Worm (Caenorhabditis elegans): ENCODE measurements around the gene nhr-67.
"Not testable (repeated sequence)": the region's sequence is repeated elsewhere in the genome, so short reads cannot be mapped to it uniquely, and the experiment has no call there.

DNA sequence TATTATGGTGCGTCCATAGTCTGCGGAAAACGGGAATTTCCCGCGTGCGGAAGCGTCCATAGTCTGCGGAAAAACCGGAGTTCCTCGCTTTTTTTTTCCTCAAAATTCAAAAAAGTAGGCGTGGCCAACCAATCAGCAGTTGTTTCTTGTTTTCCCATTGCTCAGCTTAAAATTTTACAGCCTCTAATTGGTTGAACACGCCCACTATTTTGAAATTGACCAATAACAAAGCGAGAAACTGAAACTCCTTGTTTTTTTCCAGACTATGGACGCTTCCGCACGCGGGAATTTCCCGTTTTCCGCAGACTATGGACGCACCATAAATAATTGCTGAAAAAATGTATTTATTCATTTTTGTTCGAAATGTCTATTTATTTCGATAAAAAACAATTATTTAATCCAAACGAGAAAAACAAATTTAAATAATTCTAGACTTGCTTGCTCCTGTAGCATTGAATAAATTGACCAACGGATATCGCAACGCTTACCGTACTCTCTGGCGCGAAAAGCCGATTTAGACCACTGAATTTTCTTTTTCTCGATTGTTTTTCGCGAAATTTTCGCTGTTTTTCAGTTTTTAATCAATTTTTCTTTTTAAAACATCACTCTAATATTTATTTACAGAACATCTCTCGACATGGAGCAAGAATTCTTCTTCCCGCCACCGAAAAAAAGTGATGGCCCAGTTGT lies 15.0 kb upstream of the nhr-67 start, which contains the start of gene C08F8.3:
- not testable (repeated sequence) for TF ChIP-seq lsy-2 (tag; optimal IDR thresholded peaks at IDR 0.05); lin-38 (GFP tag; IDR thresholded peaks at IDR 0.05); ama-1 (optimal IDR thresholded peaks at IDR 0.05); nhr-42 (GFP tag; IDR thresholded peaks at IDR 0.05); Y5F2A.4 (GFP tag; optimal IDR thresholded peaks at IDR 0.05); nhr-237 (tag; optimal IDR thresholded peaks at IDR 0.05); aha-1 (tag); zip-11 (GFP tag; IDR thresholded peaks at IDR 0.05)
